Worm (Caenorhabditis elegans) whole organism, mixed stage, embryonic: ENCODE data around the gene F26G1.2.

Experiments
- elt-3 ChIP-seq: fragments of 150-350 bp; optimal IDR thresholded peaks from 2 replicates; lab custom pipeline; 2014; ENCODE audit warnings: missing biosample characterization, missing genetic modification characterization
- hlh-1 ChIP-seq: fragments of 150-350 bp; optimal IDR thresholded peaks from 2 replicates; lab custom pipeline; 2014; ENCODE audit warnings: missing biosample characterization, missing genetic modification reagents, missing genetic modification characterization
- lsy-2 ChIP-seq: fragments of 150-350 bp; optimal IDR thresholded peaks from 2 replicates; lab custom pipeline; 2014; ENCODE audit warnings: missing biosample characterization, missing genetic modification characterization
- mls-2 ChIP-seq: sonication (generic microtip); optimal IDR thresholded peaks from 2 replicates; lab custom pipeline; 2016; ENCODE audit warnings: mild to moderate bottlenecking, missing genetic modification characterization, moderate library complexity, missing compliant biosample characterization
- nhr-2 ChIP-seq: fragments of 150-350 bp; optimal IDR thresholded peaks from 2 replicates; lab custom pipeline; 2014; ENCODE audit warnings: missing biosample characterization, missing genetic modification characterization
- nhr-28 ChIP-seq: fragments of 150-350 bp; optimal IDR thresholded peaks from 2 replicates; lab custom pipeline; 2014; ENCODE audit warnings: missing biosample characterization, missing genetic modification characterization
- nhr-76 ChIP-seq: sonication (generic microtip); optimal IDR thresholded peaks from 2 replicates; lab custom pipeline; 2017; ENCODE audit warnings: missing biosample characterization, missing genetic modification characterization
- pha-4 ChIP-seq: fragments of 150-350 bp; optimal IDR thresholded peaks from 2 replicates; lab custom pipeline; 2018; ENCODE audit warnings: missing biosample characterization, missing genetic modification reagents, missing genetic modification characterization
- sem-2 ChIP-seq: fragments of 200-800 bp; sonication (Bioruptor generic); optimal IDR thresholded peaks from 2 replicates; lab custom pipeline; 2018; ENCODE audit warnings: mild to moderate bottlenecking, missing genetic modification characterization, missing compliant biosample characterization
- sptf-1 ChIP-seq: sonication (generic microtip); optimal IDR thresholded peaks from 2 replicates; lab custom pipeline; 2017; ENCODE audit warnings: mild to moderate bottlenecking, missing genetic modification characterization, moderate library complexity, missing compliant biosample characterization
- unc-39 ChIP-seq: fragments of 150-350 bp; optimal IDR thresholded peaks from 2 replicates; lab custom pipeline; 2014; ENCODE audit warnings: missing biosample characterization, missing genetic modification characterization

DNA sequence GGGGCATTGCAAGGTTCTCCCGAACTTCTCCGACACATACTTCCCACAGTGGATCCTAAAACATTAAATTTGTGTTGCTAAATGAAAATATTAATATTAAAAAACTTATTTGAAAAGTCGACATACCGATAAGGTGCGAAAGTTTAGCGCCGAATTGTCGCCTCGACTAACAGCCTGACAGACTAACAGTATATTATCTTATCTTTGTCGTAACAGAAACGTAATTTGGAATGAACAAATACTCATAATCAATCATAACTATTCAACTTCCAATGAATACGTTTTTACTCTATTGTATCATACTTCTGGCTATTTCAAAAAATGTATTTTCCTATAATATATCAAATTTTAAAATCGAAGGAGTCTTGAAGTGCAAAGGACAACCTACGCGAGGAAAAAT is 14.1 kb downstream of the F26G1.2 start, which contains the start of gene F26G1.11:
- no peak for TF ChIP-seq nhr-2 (tag; lab: Kevin White, UChicago)
- TF ChIP-seq mls-2 (tag; lab: Kevin White, UChicago), result no peak
- no peak for TF ChIP-seq sptf-1 (tag; lab: Kevin White, UChicago)
- no peak for TF ChIP-seq elt-3 (tag; lab: Kevin White, UChicago)
- TF ChIP-seq nhr-28 (tag; lab: Kevin White, UChicago), result no peak
- no peak for TF ChIP-seq hlh-1 (tag; lab: Kevin White, UChicago)
- no peak for TF ChIP-seq nhr-76 (tag; lab: Kevin White, UChicago)
- no peak for TF ChIP-seq lsy-2 (tag; lab: Kevin White, UChicago)
- TF ChIP-seq sem-2, result no peak
- no peak for TF ChIP-seq pha-4 (tag; lab: Kevin White, UChicago)
- TF ChIP-seq unc-39 (tag; lab: Kevin White, UChicago), result no peak
